Fruit fly (Drosophila melanogaster): Measurements from ENCODE around the gene agt.

The agt gene

dm6 chr3R:6665117-6665654 is 5.3 kb upstream of the agt start (continued):
- TF ChIP-seq z (GFP tag; IDR thresholded peaks at IDR 0.05) (no peak), zf30C (GFP tag; optimal IDR thresholded peaks at IDR 0.05) (no peak), CG15601 (tag; optimal IDR thresholded peaks at IDR 0.05) (peak; percentile 52), Nf-YB (GFP tag; optimal IDR thresholded peaks at IDR 0.05) (no peak), CG16813 (GFP tag; IDR thresholded peaks at IDR 0.05; ENCODE audit: partially characterized antibody) (no peak), H15 (GFP tag; IDR thresholded peaks at IDR 0.05) (0 out of 3 replicates have a peak, but pooled peaks have one; percentile 21), CG10431 (GFP tag; optimal IDR thresholded peaks at IDR 0.05) (peak; percentile 26), Camta (GFP tag; optimal IDR thresholded peaks at IDR 0.05) (no peak), Max (GFP tag; optimal IDR thresholded peaks at IDR 0.05) (no peak), CG3281 (GFP tag; optimal IDR thresholded peaks at IDR 0.05) (no peak), Hmr (GFP tag; optimal IDR thresholded peaks at IDR 0.05) (no peak), Myb (GFP tag; optimal IDR thresholded peaks at IDR 0.05) (no peak), CG31388 (GFP tag; optimal IDR thresholded peaks at IDR 0.05) (no peak), ham (GFP tag; IDR thresholded peaks at IDR 0.05) (no peak), Sox102F (GFP tag; optimal IDR thresholded peaks at IDR 0.05) (no peak), dysf (GFP tag; IDR thresholded peaks at IDR 0.05) (no peak), Kr (GFP tag; optimal IDR thresholded peaks at IDR 0.05) (peak; percentile 57), vnd (GFP tag; IDR thresholded peaks at IDR 0.05; ENCODE audit: partially characterized antibody) (no peak), Optix (GFP tag; IDR thresholded peaks at IDR 0.05) (no peak), CG4360 (GFP tag; IDR thresholded peaks at IDR 0.05) (no peak), CG7556 (GFP tag; optimal IDR thresholded peaks at IDR 0.05) (no peak), slbo (GFP tag; IDR thresholded peaks at IDR 0.05) (no peak), her (GFP tag; optimal IDR thresholded peaks at IDR 0.05) (no peak), Bgb (GFP tag; IDR thresholded peaks at IDR 0.05; ENCODE audit: partially characterized antibody) (no peak), CG8924 (tag; optimal IDR thresholded peaks at IDR 0.05) (no peak), lmd (GFP tag; IDR thresholded peaks at IDR 0.05) (no peak), CG2875 (GFP tag; optimal IDR thresholded peaks at IDR 0.05) (peak; percentile 81), sna (GFP tag; IDR thresholded peaks at IDR 0.05; ENCODE audit: partially characterized antibody) (no peak), Mrtf (GFP tag; IDR thresholded peaks at IDR 0.05) (no peak), bigmax (GFP tag; optimal IDR thresholded peaks at IDR 0.05) (no peak), CG3065 (GFP tag; optimal IDR thresholded peaks at IDR 0.05) (no peak), knrl (GFP tag; IDR thresholded peaks at IDR 0.05; ENCODE audit: partially characterized antibody) (no peak), ewg (GFP tag; optimal IDR thresholded peaks at IDR 0.05) (peak; percentile 32), kni (GFP tag; optimal IDR thresholded peaks at IDR 0.05) (peak; percentile 74), pan (optimal IDR thresholded peaks at IDR 0.05) (no peak), pan (GFP tag; optimal IDR thresholded peaks at IDR 0.05 in 1 of 2, IDR thresholded peaks at IDR 0.05 in 1 of 2) (no peak), CG8359 (GFP tag; optimal IDR thresholded peaks at IDR 0.05; ENCODE audit: borderline replicate concordance) (peak; percentile 19), CG17829 (tag; optimal IDR thresholded peaks at IDR 0.05) (no peak), tup (GFP tag; optimal IDR thresholded peaks at IDR 0.05) (no peak), CTCF (GFP tag; optimal IDR thresholded peaks at IDR 0.05) (peak; percentile 11), CG10654 (GFP tag; optimal IDR thresholded peaks at IDR 0.05) (no peak), gsb (GFP tag; IDR thresholded peaks at IDR 0.05) (no peak), CG16863 (GFP tag; optimal IDR thresholded peaks at IDR 0.05) (no peak), CkIIα-i1 (GFP tag; IDR thresholded peaks at IDR 0.05) (no peak), sd (tag; optimal IDR thresholded peaks at IDR 0.05) (no peak), Six4 (GFP tag; optimal IDR thresholded peaks at IDR 0.05) (no peak), CG3407 (GFP tag; optimal IDR thresholded peaks at IDR 0.05) (peak; percentile 80), bowl (GFP tag; IDR thresholded peaks at IDR 0.05) (no peak), Fer2 (tag; optimal IDR thresholded peaks at IDR 0.05) (no peak), CG11093 (GFP tag; IDR thresholded peaks at IDR 0.05) (no peak), sr (GFP tag; IDR thresholded peaks at IDR 0.05) (no peak), sens (GFP tag) (no peak)

All from whole organism, embryonic.